Worm (Caenorhabditis elegans) whole organism, young adult: ENCODE data around the gene Y43F8B.17.
A peak's percentile ranks its signal among the peaks of the same experiment; 100 is the strongest.

ENCODE experiments used
- B0261.1 ChIP-seq: sonication (generic microtip); optimal IDR thresholded peaks from 2 replicates; lab custom pipeline; 2016; ENCODE audit warnings: mild to moderate bottlenecking, missing genetic modification characterization, moderate library complexity, missing compliant biosample characterization
- C06A6.2 ChIP-seq: fragments of 200-800 bp; sonication (Bioruptor generic); conservative IDR thresholded peaks from 2 replicates; pipeline ENCODE4 v1.3.6; 2022; ENCODE audit warnings: missing genetic modification characterization, missing compliant biosample characterization
- F10E7.11 ChIP-seq: sonication (generic microtip); optimal IDR thresholded peaks from 2 replicates; lab custom pipeline; 2017; ENCODE audit warnings: mild to moderate bottlenecking, missing genetic modification characterization, moderate library complexity, missing compliant biosample characterization
- F23B12.7 ChIP-seq: sonication (generic microtip); optimal IDR thresholded peaks from 2 replicates; lab custom pipeline; 2017; ENCODE audit warnings: missing genetic modification characterization, mild to moderate bottlenecking, missing compliant biosample characterization, antibody characterized with exemption, moderate library complexity; ENCODE audit not compliant: insufficient read depth
- F33H1.4 ChIP-seq: fragments of 200-800 bp; sonication (Bioruptor generic); IDR thresholded peaks from 2 replicates; pipeline ENCODE4 v1.3.6; 2022; ENCODE audit warnings: missing genetic modification reagents, missing genetic modification characterization, missing compliant biosample characterization
- F52B5.7 ChIP-seq: sonication (generic microtip); optimal IDR thresholded peaks from 2 replicates; lab custom pipeline; 2016; ENCODE audit warnings: mild to moderate bottlenecking, missing genetic modification characterization, missing compliant biosample characterization
- F55B11.4 ChIP-seq: sonication (generic microtip); optimal IDR thresholded peaks from 2 replicates; lab custom pipeline; 2016; ENCODE audit warnings: missing compliant biosample characterization, missing genetic modification characterization, borderline replicate concordance; ENCODE audit not compliant: insufficient read depth
- F57A8.1 ChIP-seq: fragments of 200-800 bp; sonication (Bioruptor generic); optimal IDR thresholded peaks from 2 replicates; lab custom pipeline; 2018; ENCODE audit warnings: mild to moderate bottlenecking, missing genetic modification characterization, moderate library complexity, missing compliant biosample characterization
- F57C9.4 ChIP-seq: sonication (generic microtip); optimal IDR thresholded peaks from 2 replicates; lab custom pipeline; 2017; ENCODE audit warnings: mild to moderate bottlenecking, missing genetic modification characterization, missing compliant biosample characterization
- K12H6.12 ChIP-seq: fragments of 200-800 bp; sonication (Bioruptor generic); optimal IDR thresholded peaks from 2 replicates; lab custom pipeline; 2018; ENCODE audit warnings: mild to moderate bottlenecking, missing genetic modification characterization, missing compliant biosample characterization
- T07F8.4 ChIP-seq: sonication (generic microtip); optimal IDR thresholded peaks from 2 replicates; lab custom pipeline; 2016; ENCODE audit warnings: mild to moderate bottlenecking, missing genetic modification characterization, moderate library complexity, missing compliant biosample characterization
- T26A5.8 ChIP-seq: sonication (generic microtip); optimal IDR thresholded peaks from 2 replicates; lab custom pipeline; 2016; ENCODE audit warnings: missing genetic modification characterization, missing compliant biosample characterization
- Y53G8AR.9 ChIP-seq: fragments of 200-800 bp; sonication (Bioruptor generic); conservative IDR thresholded peaks from 2 replicates; pipeline ENCODE4 v1.3.6; 2022; ENCODE audit warnings: missing genetic modification reagents, missing genetic modification characterization, missing compliant biosample characterization
- Y67H2A.10 ChIP-seq: fragments of 200-800 bp; sonication (Bioruptor generic); conservative IDR thresholded peaks from 2 replicates; pipeline ENCODE4 v1.3.6; 2022; ENCODE audit warnings: missing genetic modification reagents, missing genetic modification characterization, missing compliant biosample characterization
- Y79H2A.3 ChIP-seq: fragments of 200-800 bp; sonication (Bioruptor generic); conservative IDR thresholded peaks from 2 replicates; pipeline ENCODE4 v1.3.6; 2022; ENCODE audit warnings: missing genetic modification reagents, missing genetic modification characterization, missing compliant biosample characterization
- aptf-2 ChIP-seq: fragments of 200-800 bp; sonication (Bioruptor generic); conservative IDR thresholded peaks from 2 replicates; pipeline ENCODE4 v1.3.6; 2022; ENCODE audit warnings: missing genetic modification reagents, missing genetic modification characterization, missing compliant biosample characterization
- atf-7 ChIP-seq: sonication (generic microtip); optimal IDR thresholded peaks from 2 replicates; lab custom pipeline; 2017; ENCODE audit warnings: mild to moderate bottlenecking, missing genetic modification characterization, missing compliant biosample characterization
- attf-3 ChIP-seq: fragments of 200-800 bp; sonication (Bioruptor generic); conservative IDR thresholded peaks from 2 replicates; pipeline ENCODE4 v1.3.6; 2022; ENCODE audit warnings: missing genetic modification reagents, missing genetic modification characterization, missing compliant biosample characterization
- ceh-27 ChIP-seq: fragments of 200-800 bp; sonication (Bioruptor generic); optimal IDR thresholded peaks from 2 replicates; lab custom pipeline; 2018; ENCODE audit warnings: mild to moderate bottlenecking, missing genetic modification characterization, moderate library complexity, missing compliant biosample characterization
- dox-1 ChIP-seq: fragments of 200-800 bp; sonication (Bioruptor generic); IDR thresholded peaks from 2 replicates; pipeline ENCODE4 v1.3.6; 2022; ENCODE audit warnings: missing genetic modification reagents, missing genetic modification characterization, missing compliant biosample characterization
- dpl-1 ChIP-seq: fragments of 150-350 bp; optimal IDR thresholded peaks from 2 replicates; lab custom pipeline; 2014; ENCODE audit warnings: missing biosample characterization, missing genetic modification reagents, missing genetic modification characterization
- efl-1 ChIP-seq: fragments of 150-350 bp; optimal IDR thresholded peaks from 2 replicates; lab custom pipeline; 2014; ENCODE audit warnings: missing biosample characterization, missing genetic modification reagents, missing genetic modification characterization
- egl-44 ChIP-seq: fragments of 200-800 bp; sonication (Bioruptor generic); IDR thresholded peaks from 2 replicates; pipeline ENCODE4 v1.3.6; 2022; ENCODE audit warnings: missing genetic modification reagents, missing genetic modification characterization, missing compliant biosample characterization
- egrh-3 ChIP-seq: fragments of 200-800 bp; sonication (Bioruptor generic); IDR thresholded peaks from 2 replicates; pipeline ENCODE4 v1.3.6; 2022; ENCODE audit warnings: missing genetic modification reagents, missing genetic modification characterization, missing compliant biosample characterization
- hlh-26 ChIP-seq: fragments of 200-800 bp; sonication (Bioruptor generic); conservative IDR thresholded peaks from 2 replicates; pipeline ENCODE4 v1.3.6; 2022; ENCODE audit warnings: missing genetic modification reagents, missing genetic modification characterization, missing compliant biosample characterization
- hmg-20 ChIP-seq: fragments of 200-800 bp; sonication (Bioruptor generic); IDR thresholded peaks from 2 replicates; pipeline ENCODE4 v1.3.6; 2022; ENCODE audit warnings: missing genetic modification reagents, missing genetic modification characterization, missing compliant biosample characterization
- hrde-1 ChIP-seq: sonication (generic microtip); optimal IDR thresholded peaks from 2 replicates; lab custom pipeline; 2016; ENCODE audit warnings: missing genetic modification characterization, mild to moderate bottlenecking, missing compliant biosample characterization, moderate library complexity, missing genotype, missing genetic modification reagents, borderline replicate concordance
- lin-26 ChIP-seq: fragments of 200-800 bp; sonication (Bioruptor generic); IDR thresholded peaks from 2 replicates; pipeline ENCODE4 v1.3.6; 2022; ENCODE audit warnings: missing genetic modification reagents, missing genetic modification characterization, missing compliant biosample characterization
- madf-10 ChIP-seq: sonication (generic microtip); optimal IDR thresholded peaks from 2 replicates; lab custom pipeline; 2016; ENCODE audit warnings: mild to moderate bottlenecking, missing genetic modification characterization, missing compliant biosample characterization
- madf-6 ChIP-seq: fragments of 200-800 bp; sonication (Bioruptor generic); IDR thresholded peaks from 2 replicates; pipeline ENCODE4 v1.3.6; 2022; ENCODE audit warnings: missing genetic modification reagents, missing genetic modification characterization, missing compliant biosample characterization
- madf-8 ChIP-seq: fragments of 200-800 bp; sonication (Bioruptor generic); conservative IDR thresholded peaks from 2 replicates; pipeline ENCODE4 v1.3.6; 2022; ENCODE audit warnings: missing genetic modification reagents, missing genetic modification characterization, missing compliant biosample characterization
- mel-28 ChIP-seq: sonication (generic microtip); optimal IDR thresholded peaks from 2 replicates; lab custom pipeline; 2016; ENCODE audit warnings: borderline replicate concordance, mild to moderate bottlenecking, missing genetic modification characterization, missing compliant biosample characterization
- mxl-1 ChIP-seq: sonication (generic microtip); optimal IDR thresholded peaks from 2 replicates; lab custom pipeline; 2016; ENCODE audit warnings: missing genetic modification characterization, missing compliant biosample characterization
- nfya-1 ChIP-seq: sonication (generic microtip); optimal IDR thresholded peaks from 2 replicates; lab custom pipeline; 2017; ENCODE audit warnings: antibody characterized with exemption, missing compliant biosample characterization, missing genetic modification characterization, borderline replicate concordance; ENCODE audit not compliant: insufficient read depth
- nhr-120 ChIP-seq: fragments of 200-800 bp; sonication (Bioruptor generic); IDR thresholded peaks from 2 replicates; pipeline ENCODE4 v1.3.6; 2022; ENCODE audit warnings: missing genetic modification characterization, missing compliant biosample characterization
- pbrm-1 ChIP-seq: fragments of 200-800 bp; sonication (Bioruptor generic); IDR thresholded peaks from 2 replicates; pipeline ENCODE4 v1.3.6; 2022; ENCODE audit warnings: missing genetic modification reagents, missing genetic modification characterization, missing compliant biosample characterization
- sea-2 ChIP-seq: fragments of 200-800 bp; sonication (Bioruptor generic); IDR thresholded peaks from 2 replicates; pipeline ENCODE4 v1.3.6; 2022; ENCODE audit warnings: missing genetic modification characterization, missing compliant biosample characterization
- snpc-1.1 ChIP-seq: sonication (generic microtip); optimal IDR thresholded peaks from 2 replicates; lab custom pipeline; 2017; ENCODE audit warnings: missing genetic modification characterization, mild to moderate bottlenecking, missing compliant biosample characterization, antibody characterized with exemption, moderate library complexity, missing genotype, missing genetic modification reagents; ENCODE audit not compliant: insufficient read depth
- tbx-9 ChIP-seq: sonication (generic microtip); optimal IDR thresholded peaks from 2 replicates; lab custom pipeline; 2016; ENCODE audit warnings: borderline replicate concordance, missing genetic modification characterization, inconsistent platforms, missing compliant biosample characterization
- zfh-2 ChIP-seq: fragments of 200-800 bp; sonication (Bioruptor generic); conservative IDR thresholded peaks from 2 replicates; pipeline ENCODE4 v1.3.6; 2022; ENCODE audit warnings: missing genetic modification reagents, missing genetic modification characterization, missing compliant biosample characterization
- zim-3 ChIP-seq: sonication (generic microtip); optimal IDR thresholded peaks from 2 replicates; lab custom pipeline; 2017; ENCODE audit warnings: mild to moderate bottlenecking, missing genetic modification characterization, moderate library complexity, missing compliant biosample characterization
- ztf-22 ChIP-seq: fragments of 200-800 bp; sonication (Bioruptor generic); optimal IDR thresholded peaks from 2 replicates; lab custom pipeline; 2018; ENCODE audit warnings: mild to moderate bottlenecking, missing genetic modification characterization, moderate library complexity, missing compliant biosample characterization

The Y43F8B.17 gene

ce11 chrV:19477302-19477701 lies 7.2 kb upstream of the Y43F8B.17 start:
- no peak for TF ChIP-seq T26A5.8
- no peak for TF ChIP-seq F57A8.1 (GFP tag; lab: Kevin White, UChicago)
- no peak for TF ChIP-seq attf-3
- TF ChIP-seq F55B11.4, result no peak
- no peak for TF ChIP-seq Y79H2A.3 (GFP tag; lab: Robert Waterston, UW)

DNA sequence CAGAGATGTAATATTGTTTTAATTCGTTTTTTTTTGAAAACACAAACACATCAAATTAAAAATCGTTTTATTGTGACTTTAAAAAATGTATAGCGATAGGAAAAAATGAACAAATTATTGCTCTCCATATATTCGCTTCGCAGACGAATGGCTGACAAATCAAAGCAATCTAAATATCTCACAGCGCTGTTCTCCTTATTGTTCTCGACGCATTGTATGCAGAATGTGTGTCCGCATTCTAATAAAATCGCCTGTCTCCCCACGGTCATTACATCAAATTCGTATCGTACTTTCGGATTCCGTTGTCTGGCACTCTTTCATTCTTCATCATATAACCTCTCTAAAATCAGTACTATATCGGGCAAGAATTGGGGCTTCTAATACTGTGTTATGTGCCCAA lies 6.7 kb upstream of the Y43F8B.17 start, which contains the start of gene Y43F8B.9:
Y43F8B.9 (plus strand) TSS at position 301 of the 400 bp plus-strand sequence.
- TF ChIP-seq lin-26 (no peak), egrh-3 (GFP tag; lab: Robert Waterston, UW) (no peak), madf-6 (GFP tag; lab: Robert Waterston, UW) (no peak)
- TF ChIP-seq, all 124 proteins: peak for 0

- TF ChIP-seq nhr-120 (GFP tag; lab: Robert Waterston, UW) (no peak), B0261.1 (tag; lab: Kevin White, UChicago) (no peak), atf-7 (tag; lab: Kevin White, UChicago) (no peak), madf-8 (GFP tag; lab: Robert Waterston, UW) (no peak), F55B11.4 (no peak), dpl-1 (no peak), K12H6.12 (no peak), F10E7.11 (tag; lab: Kevin White, UChicago) (no peak), efl-1 (GFP tag; lab: Kevin White, UChicago) (no peak), Y53G8AR.9 (no peak), egl-44 (GFP tag; lab: Robert Waterston, UW) (no peak), ztf-22 (GFP tag; lab: Kevin White, UChicago) (no peak), madf-10 (tag; lab: Kevin White, UChicago) (no peak), mxl-1 (tag; lab: Kevin White, UChicago) (no peak), snpc-1.1 (tag; lab: Kevin White, UChicago) (no peak), Y79H2A.3 (GFP tag; lab: Robert Waterston, UW) (no peak), hlh-26 (GFP tag; lab: Robert Waterston, UW) (no peak), lin-26 (no peak)
Measured at ce11 chrV:19482535-19482934, 2.0 kb upstream of the Y43F8B.17 start, which contains the start of gene Y43F8B.22. Gene Y43F8B.22 (plus strand): TSS chrV:19482835.

- TF ChIP-seq pbrm-1, result no peak
- no peak for TF ChIP-seq dox-1 (GFP tag; lab: Robert Waterston, UW)
- no peak for TF ChIP-seq madf-10 (tag; lab: Kevin White, UChicago)
- TF ChIP-seq hmg-20, result no peak
- no peak for TF ChIP-seq nfya-1 (tag; lab: Kevin White, UChicago)
- no peak for TF ChIP-seq T07F8.4
- TF ChIP-seq sea-2 (GFP tag; lab: Robert Waterston, UW), result no peak
- 0 out of 2 replicates have a peak, but pooled peaks have one; percentile 10 for TF ChIP-seq lin-26
- TF ChIP-seq zim-3 (tag; lab: Kevin White, UChicago), result no peak
- peak; percentile 87 for TF ChIP-seq zfh-2 (GFP tag; lab: Robert Waterston, UW)
- TF ChIP-seq Y67H2A.10, result no peak
- TF ChIP-seq egrh-3 (GFP tag; lab: Robert Waterston, UW), result peak; percentile 88
- TF ChIP-seq, all 124 proteins: peak for 3
Measured at ce11 chrV:19485261-19485660, 740 bp downstream of the Y43F8B.17 start, which contains the start of gene Y43F8B.28. Gene Y43F8B.28 (plus strand): TSS chrV:19485319.

ce11 chrV:19485690-19486089 lies 1.2 kb downstream of the Y43F8B.17 start, which contains the start of gene Y43F8B.18:
Gene Y43F8B.18 (plus strand): TSS chrV:19485990.
- TF ChIP-seq F57C9.4 (tag; lab: Kevin White, UChicago) (no peak), C06A6.2 (GFP tag; lab: Robert Waterston, UW) (no peak), F10E7.11 (tag; lab: Kevin White, UChicago) (no peak), hrde-1 (tag; lab: Kevin White, UChicago) (no peak), aptf-2 (GFP tag; lab: Robert Waterston, UW) (no peak), Y53G8AR.9 (no peak), madf-8 (GFP tag; lab: Robert Waterston, UW) (no peak), F33H1.4 (GFP tag; lab: Robert Waterston, UW) (no peak), mel-28 (no peak), F52B5.7 (tag; lab: Kevin White, UChicago) (no peak), F23B12.7 (no peak), ceh-27 (GFP tag; lab: Kevin White, UChicago) (no peak), pbrm-1 (no peak), zfh-2 (GFP tag; lab: Robert Waterston, UW) (no peak), tbx-9 (tag; lab: Kevin White, UChicago) (no peak)
